Worm (Caenorhabditis elegans) whole organism, midembryonic: ENCODE measurements around the gene ace-1.

Experiments
- cog-1 ChIP-seq: sonication (generic microtip); optimal IDR thresholded peaks from 2 replicates; lab custom pipeline; 2016; ENCODE audit warnings: missing genetic modification characterization, missing compliant biosample characterization
- flt-1 ChIP-seq: fragments of 200-800 bp; sonication (Bioruptor generic); IDR thresholded peaks from 2 replicates; pipeline ENCODE4 v1.3.6; 2022; ENCODE audit warnings: missing genetic modification characterization, missing compliant biosample characterization
- klf-2 ChIP-seq: fragments of 200-800 bp; sonication (Bioruptor generic); conservative IDR thresholded peaks from 2 replicates; pipeline ENCODE4 v1.3.6; 2022; ENCODE audit warnings: missing genetic modification reagents, missing genetic modification characterization, missing compliant biosample characterization
- ref-1 ChIP-seq: fragments of 200-800 bp; sonication (Bioruptor generic); conservative IDR thresholded peaks from 2 replicates; pipeline ENCODE4 v1.3.6; 2022; ENCODE audit warnings: missing genetic modification reagents, missing genetic modification characterization, missing compliant biosample characterization
- tab-1 ChIP-seq: fragments of 200-800 bp; sonication (Bioruptor generic); IDR thresholded peaks from 2 replicates; pipeline ENCODE4 v1.3.6; 2022; ENCODE audit warnings: missing genetic modification characterization, missing compliant biosample characterization
- ztf-29 ChIP-seq: fragments of 200-800 bp; sonication (Bioruptor generic); IDR thresholded peaks from 2 replicates; pipeline ENCODE4 v1.3.6; 2022; ENCODE audit warnings: missing genetic modification reagents, missing genetic modification characterization, missing compliant biosample characterization

DNA sequence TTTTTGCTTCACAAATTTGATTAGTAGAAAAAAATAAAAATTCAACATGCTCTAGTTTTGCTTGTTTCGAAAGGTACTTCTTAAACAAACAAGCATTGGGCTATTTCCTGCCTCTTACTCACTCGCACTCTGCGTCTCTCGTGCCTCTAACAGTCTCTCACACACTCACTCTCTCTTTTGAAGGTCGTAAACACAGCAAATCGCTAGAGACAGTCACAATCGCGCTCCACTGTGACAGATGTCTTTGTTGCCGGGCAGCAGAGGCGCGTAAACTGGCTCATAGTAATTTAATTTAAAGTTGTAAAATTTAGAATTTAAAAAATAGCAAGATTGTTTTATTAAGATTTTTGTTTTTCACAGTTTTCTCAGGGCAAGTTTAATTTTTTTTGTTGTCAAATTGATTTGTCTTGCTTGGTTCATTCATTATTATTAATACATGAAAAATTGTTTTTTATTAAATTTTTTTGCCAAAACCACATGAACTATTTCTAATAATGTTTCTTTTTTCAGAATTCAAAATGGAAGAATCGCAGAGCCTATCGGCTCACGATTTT is 35.1 kb upstream of the ace-1 start, which contains the start of gene taf-3:
- TF ChIP-seq klf-2 (GFP tag; lab: Robert Waterston, UW): no peak
- TF ChIP-seq cog-1: no peak
- TF ChIP-seq ztf-29 (GFP tag; lab: Robert Waterston, UW): no peak
- no peak for TF ChIP-seq flt-1 (GFP tag; lab: Robert Waterston, UW)
- no peak for TF ChIP-seq ref-1 (GFP tag; lab: Robert Waterston, UW)
- TF ChIP-seq tab-1 (GFP tag; lab: Robert Waterston, UW): no peak
